Worm (Caenorhabditis elegans) whole organism, young adult: ENCODE data around the gene algn-1.

Experiments used
- B0019.2 ChIP-seq: fragments of 200-800 bp; sonication (Bioruptor generic); conservative IDR thresholded peaks from 2 replicates; pipeline ENCODE4 v1.3.6; 2022; ENCODE audit warnings: missing genetic modification reagents, missing genetic modification characterization, missing compliant biosample characterization
- F10E7.11 ChIP-seq: sonication (generic microtip); optimal IDR thresholded peaks from 2 replicates; lab custom pipeline; 2017; ENCODE audit warnings: mild to moderate bottlenecking, missing genetic modification characterization, moderate library complexity, missing compliant biosample characterization
- F39B2.1 ChIP-seq: fragments of 200-800 bp; sonication (Bioruptor generic); IDR thresholded peaks from 2 replicates; pipeline ENCODE4 v1.3.6; 2022; ENCODE audit warnings: missing genetic modification reagents, missing genetic modification characterization, missing compliant biosample characterization
- F49E8.2 ChIP-seq: sonication (generic microtip); optimal IDR thresholded peaks from 3 replicates; lab custom pipeline; 2017; ENCODE audit warnings: missing genetic modification characterization, mild to moderate bottlenecking, missing compliant biosample characterization, antibody characterized with exemption, moderate library complexity; ENCODE audit not compliant: insufficient read depth
- F57C9.4 ChIP-seq: sonication (generic microtip); optimal IDR thresholded peaks from 2 replicates; lab custom pipeline; 2017; ENCODE audit warnings: mild to moderate bottlenecking, missing genetic modification characterization, missing compliant biosample characterization
- K12H6.12 ChIP-seq: fragments of 200-800 bp; sonication (Bioruptor generic); optimal IDR thresholded peaks from 2 replicates; lab custom pipeline; 2018; ENCODE audit warnings: mild to moderate bottlenecking, missing genetic modification characterization, missing compliant biosample characterization
- Y79H2A.3 ChIP-seq: fragments of 200-800 bp; sonication (Bioruptor generic); conservative IDR thresholded peaks from 2 replicates; pipeline ENCODE4 v1.3.6; 2022; ENCODE audit warnings: missing genetic modification reagents, missing genetic modification characterization, missing compliant biosample characterization
- ama-1 ChIP-seq, 3 experiments: fragments of 150-350 bp in 1 of 3; sonication (generic microtip) in 2 of 3; optimal IDR thresholded peaks; 2 replicates each; lab custom pipeline; 2014 to 2018; ENCODE audit warnings: missing biosample characterization in 2 of 3, missing genetic modification characterization in 2 of 3, missing genetic modification reagents in 2 of 3
- bed-2 ChIP-seq: fragments of 200-800 bp; sonication (Bioruptor generic); IDR thresholded peaks from 2 replicates; pipeline ENCODE4 v1.3.6; 2022; ENCODE audit warnings: missing genetic modification reagents, missing genetic modification characterization, missing compliant biosample characterization
- cebp-1 ChIP-seq, 2 experiments: fragments of 200-800 bp in 1 of 2; sonication (Bioruptor generic) in 1 of 2; sonication (generic microtip) in 1 of 2; IDR thresholded peaks in 1 of 2; optimal IDR thresholded peaks in 1 of 2; 2 replicates each; pipeline versions ENCODE4 v1.3.6 to Lab custom; 2017 to 2022; ENCODE audit warnings: missing compliant biosample characterization in 2 of 2, missing genetic modification characterization in 2 of 2, mild to moderate bottlenecking in 1 of 2, missing genetic modification reagents in 1 of 2, moderate library complexity in 1 of 2
- cebp-2 ChIP-seq: fragments of 200-800 bp; sonication (Bioruptor generic); IDR thresholded peaks from 2 replicates; pipeline ENCODE4 v1.3.6; 2022; ENCODE audit warnings: missing genetic modification characterization, missing compliant biosample characterization
- ceh-27 ChIP-seq: fragments of 200-800 bp; sonication (Bioruptor generic); optimal IDR thresholded peaks from 2 replicates; lab custom pipeline; 2018; ENCODE audit warnings: mild to moderate bottlenecking, missing genetic modification characterization, moderate library complexity, missing compliant biosample characterization
- ceh-79 ChIP-seq: sonication (generic microtip); optimal IDR thresholded peaks from 2 replicates; lab custom pipeline; 2017; ENCODE audit warnings: mild to moderate bottlenecking, missing genetic modification characterization, missing compliant biosample characterization
- ceh-91 ChIP-seq: fragments of 200-800 bp; sonication (Bioruptor generic); IDR thresholded peaks from 2 replicates; pipeline ENCODE4 v1.3.6; 2022; ENCODE audit warnings: missing genetic modification reagents, missing genetic modification characterization, missing compliant biosample characterization
- die-1 ChIP-seq: sonication (generic microtip); optimal IDR thresholded peaks from 2 replicates; lab custom pipeline; 2016; ENCODE audit warnings: missing genotype, mild to moderate bottlenecking, missing genetic modification characterization, missing compliant biosample characterization
- dpff-1 ChIP-seq: sonication (generic microtip); optimal IDR thresholded peaks from 2 replicates; lab custom pipeline; 2017; ENCODE audit warnings: mild to moderate bottlenecking, missing genetic modification characterization, missing compliant biosample characterization
- him-1 ChIP-seq: sonication (generic microtip); optimal IDR thresholded peaks from 2 replicates; lab custom pipeline; 2016; ENCODE audit warnings: missing genotype, missing genetic modification reagents, missing genetic modification characterization, missing compliant biosample characterization
- hlh-26 ChIP-seq: fragments of 200-800 bp; sonication (Bioruptor generic); conservative IDR thresholded peaks from 2 replicates; pipeline ENCODE4 v1.3.6; 2022; ENCODE audit warnings: missing genetic modification reagents, missing genetic modification characterization, missing compliant biosample characterization
- hmg-1.2 ChIP-seq: fragments of 200-800 bp; sonication (Bioruptor generic); IDR thresholded peaks from 2 replicates; pipeline ENCODE4 v1.3.6; 2022; ENCODE audit warnings: missing genetic modification reagents, missing genetic modification characterization, missing compliant biosample characterization
- lag-1 ChIP-seq: fragments of 200-800 bp; sonication (Bioruptor generic); IDR thresholded peaks from 2 replicates; pipeline ENCODE4 v1.3.6; 2022; ENCODE audit warnings: missing genetic modification reagents, missing genetic modification characterization, missing compliant biosample characterization
- let-526 ChIP-seq: fragments of 200-800 bp; sonication (Bioruptor generic); IDR thresholded peaks from 2 replicates; pipeline ENCODE4 v1.3.6; 2022; ENCODE audit warnings: missing genetic modification reagents, missing genetic modification characterization, missing compliant biosample characterization
- let-607 ChIP-seq, 2 experiments: fragments of 200-800 bp in 1 of 2; sonication (Bioruptor generic) in 1 of 2; sonication (generic microtip) in 1 of 2; optimal IDR thresholded peaks; 2 replicates each; lab custom pipeline; 2016 to 2018; ENCODE audit warnings: mild to moderate bottlenecking in 2 of 2, missing compliant biosample characterization in 2 of 2, missing genetic modification characterization in 2 of 2, moderate library complexity in 2 of 2, missing genotype in 1 of 2
- lin-26 ChIP-seq: fragments of 200-800 bp; sonication (Bioruptor generic); IDR thresholded peaks from 2 replicates; pipeline ENCODE4 v1.3.6; 2022; ENCODE audit warnings: missing genetic modification reagents, missing genetic modification characterization, missing compliant biosample characterization
- lin-54 ChIP-seq: fragments of 200-800 bp; sonication (Bioruptor generic); optimal IDR thresholded peaks from 2 replicates; lab custom pipeline; 2018; ENCODE audit warnings: mild to moderate bottlenecking, missing genetic modification characterization, missing compliant biosample characterization
- lir-1 ChIP-seq: fragments of 200-800 bp; sonication (Bioruptor generic); conservative IDR thresholded peaks from 2 replicates; pipeline ENCODE4 v1.3.6; 2022; ENCODE audit warnings: missing genetic modification reagents, missing genetic modification characterization, missing compliant biosample characterization
- lsy-27 ChIP-seq: sonication (generic microtip); optimal IDR thresholded peaks from 2 replicates; lab custom pipeline; 2017; ENCODE audit warnings: missing genetic modification characterization, mild to moderate bottlenecking, missing compliant biosample characterization, antibody characterized with exemption, missing genotype, borderline replicate concordance; ENCODE audit not compliant: insufficient read depth
- madf-6 ChIP-seq: fragments of 200-800 bp; sonication (Bioruptor generic); IDR thresholded peaks from 2 replicates; pipeline ENCODE4 v1.3.6; 2022; ENCODE audit warnings: missing genetic modification reagents, missing genetic modification characterization, missing compliant biosample characterization
- mcd-1 ChIP-seq: fragments of 200-800 bp; sonication (Bioruptor generic); IDR thresholded peaks from 2 replicates; pipeline ENCODE4 v1.3.6; 2022; ENCODE audit warnings: missing genetic modification reagents, missing genetic modification characterization, missing compliant biosample characterization
- nfyb-1 ChIP-seq: fragments of 200-800 bp; sonication (Bioruptor generic); IDR thresholded peaks from 2 replicates; pipeline ENCODE4 v1.3.6; 2022; ENCODE audit warnings: missing genetic modification reagents, missing genetic modification characterization, missing compliant biosample characterization
- nhr-80 ChIP-seq: sonication (generic microtip); optimal IDR thresholded peaks from 2 replicates; lab custom pipeline; 2016; ENCODE audit warnings: missing genetic modification characterization, missing compliant biosample characterization
- pha-4 ChIP-seq: fragments of 150-350 bp; sonication (generic microtip); optimal IDR thresholded peaks from 2 replicates; lab custom pipeline; 2014; ENCODE audit warnings: missing biosample characterization, missing genetic modification reagents, missing genetic modification characterization
- rcor-1 ChIP-seq: fragments of 200-800 bp; sonication (Bioruptor generic); IDR thresholded peaks from 2 replicates; pipeline ENCODE4 v1.3.6; 2022; ENCODE audit warnings: missing genetic modification reagents, missing genetic modification characterization, missing compliant biosample characterization
- repo-1 ChIP-seq: sonication (generic microtip); optimal IDR thresholded peaks from 2 replicates; lab custom pipeline; 2017; ENCODE audit warnings: mild to moderate bottlenecking, missing genetic modification characterization, missing compliant biosample characterization
- rpc-1 ChIP-seq, 2 experiments: fragments of 150-350 bp in 1 of 2; sonication (generic microtip) in 1 of 2; optimal IDR thresholded peaks; 2 replicates each; lab custom pipeline; 2014 to 2018; ENCODE audit warnings: missing biosample characterization in 1 of 2, missing genetic modification characterization in 1 of 2, missing genetic modification reagents in 1 of 2, missing genotype in 1 of 2
- sea-2 ChIP-seq: fragments of 200-800 bp; sonication (Bioruptor generic); IDR thresholded peaks from 2 replicates; pipeline ENCODE4 v1.3.6; 2022; ENCODE audit warnings: missing genetic modification characterization, missing compliant biosample characterization
- snpc-4 ChIP-seq, 5 experiments: fragments of 150-350 bp in 1 of 5; sonication (generic microtip) in 4 of 5; optimal IDR thresholded peaks; 2 replicates each; lab custom pipeline; 2014 to 2018; ENCODE audit warnings: missing genetic modification characterization in 5 of 5, missing biosample characterization in 3 of 5, antibody characterized with exemption in 2 of 5, mild to moderate bottlenecking in 2 of 5, missing compliant biosample characterization in 2 of 5, missing genotype in 2 of 5, moderate library complexity in 2 of 5, missing genetic modification reagents in 1 of 5
- tbx-9 ChIP-seq: sonication (generic microtip); optimal IDR thresholded peaks from 2 replicates; lab custom pipeline; 2016; ENCODE audit warnings: borderline replicate concordance, missing genetic modification characterization, inconsistent platforms, missing compliant biosample characterization
- tlf-1 ChIP-seq: fragments of 200-800 bp; sonication (Bioruptor generic); optimal IDR thresholded peaks from 2 replicates; lab custom pipeline; 2018; ENCODE audit warnings: mild to moderate bottlenecking, missing genetic modification characterization, missing compliant biosample characterization
- unc-130 ChIP-seq: sonication (generic microtip); optimal IDR thresholded peaks from 2 replicates; lab custom pipeline; 2016; ENCODE audit warnings: missing genetic modification reagents, missing genetic modification characterization, missing compliant biosample characterization
- ztf-26 ChIP-seq: sonication (generic microtip); optimal IDR thresholded peaks from 2 replicates; lab custom pipeline; 2017; ENCODE audit warnings: missing genetic modification characterization, missing compliant biosample characterization
- ztf-28 ChIP-seq: fragments of 200-800 bp; sonication (Bioruptor generic); IDR thresholded peaks from 2 replicates; pipeline ENCODE4 v1.3.6; 2022; ENCODE audit warnings: missing genetic modification reagents, missing genetic modification characterization, missing compliant biosample characterization
- ztf-3 ChIP-seq: fragments of 200-800 bp; sonication (Bioruptor generic); optimal IDR thresholded peaks from 2 replicates; lab custom pipeline; 2018; ENCODE audit warnings: mild to moderate bottlenecking, missing genetic modification characterization, missing compliant biosample characterization
- ztf-6 ChIP-seq: fragments of 200-800 bp; sonication (Bioruptor generic); IDR thresholded peaks from 2 replicates; pipeline ENCODE4 v1.3.6; 2022; ENCODE audit warnings: missing genetic modification reagents, missing genetic modification characterization, missing compliant biosample characterization

The algn-1 gene

ce11 chrIII:6444335-6444734 is 15.6 kb upstream of the algn-1 start, which contains the start of gene C05D11.13 (continued):
- TF ChIP-seq snpc-4 (GFP tag; optimal IDR thresholded peaks at IDR 0.05; lab: Kevin White, UChicago) (no peak), snpc-4 (tag; optimal IDR thresholded peaks at IDR 0.05; lab: Kevin White, UChicago) (peak in 3 of 4 experiments; percentile 1 to 32 (median 20)), F39B2.1 (GFP tag; lab: Robert Waterston, UW) (no peak), ztf-26 (tag; lab: Kevin White, UChicago) (peak; percentile 37), madf-6 (GFP tag; lab: Robert Waterston, UW) (peak; percentile 30; the same call in 1 of the 2 replicates), die-1 (tag; lab: Kevin White, UChicago) (no peak), ama-1 (optimal IDR thresholded peaks at IDR 0.05; lab: Kevin White, UChicago) (no peak), ama-1 (GFP tag; optimal IDR thresholded peaks at IDR 0.05; lab: Kevin White, UChicago) (no peak), K12H6.12 (peak; percentile 17), lin-26 (0 out of 2 replicates have a peak, but pooled peaks have one; percentile 31)

- no peak for TF ChIP-seq let-607 (tag; optimal IDR thresholded peaks at IDR 0.05; lab: Kevin White, UChicago)
- TF ChIP-seq nfyb-1 (GFP tag; lab: Robert Waterston, UW) = no peak
- TF ChIP-seq mcd-1 (GFP tag; lab: Robert Waterston, UW) = no peak
- no peak for TF ChIP-seq lag-1 (GFP tag; lab: Robert Waterston, UW)
- TF ChIP-seq unc-130 (GFP tag; lab: Kevin White, UChicago) = no peak
- no peak for TF ChIP-seq bed-2 (GFP tag; lab: Robert Waterston, UW)
- TF ChIP-seq F57C9.4 = no peak
- TF ChIP-seq rpc-1 (optimal IDR thresholded peaks at IDR 0.05; lab: Kevin White, UChicago) = no peak
- TF ChIP-seq rpc-1 (tag; optimal IDR thresholded peaks at IDR 0.05; lab: Kevin White, UChicago) = no peak
- no peak for TF ChIP-seq him-1 (tag; lab: Kevin White, UChicago)
- TF ChIP-seq pha-4 (tag; lab: Kevin White, UChicago) = no peak
- TF ChIP-seq lsy-27 (tag; lab: Kevin White, UChicago) = no peak
- TF ChIP-seq dpff-1 (tag; lab: Kevin White, UChicago) = no peak
- no peak for TF ChIP-seq cebp-1 (GFP tag; IDR thresholded peaks at IDR 0.05; lab: Robert Waterston, UW)
- no peak for TF ChIP-seq cebp-1 (tag; optimal IDR thresholded peaks at IDR 0.05; lab: Kevin White, UChicago)
- no peak for TF ChIP-seq repo-1 (tag; lab: Kevin White, UChicago)
- TF ChIP-seq sea-2 (GFP tag; lab: Robert Waterston, UW) = no peak
- TF ChIP-seq hlh-26 = no peak
- TF ChIP-seq ceh-91 (GFP tag; lab: Robert Waterston, UW) = no peak
- no peak for TF ChIP-seq ceh-27 (GFP tag; lab: Kevin White, UChicago)
- no peak for TF ChIP-seq rcor-1
- TF ChIP-seq ztf-6 (GFP tag; lab: Robert Waterston, UW) = no peak
Measured at ce11 chrIII:6446807-6447206, 13.1 kb upstream of the algn-1 start, which contains the start of gene let-721. Gene let-721, minus strand, starts transcription at chrIII:6446907.

- TF ChIP-seq tlf-1 (GFP tag; lab: Kevin White, UChicago) (peak; percentile 52), let-607 (tag; optimal IDR thresholded peaks at IDR 0.05; lab: Kevin White, UChicago) (peak in 1 of 2 experiments; percentile 33), let-526 (GFP tag; lab: Robert Waterston, UW) (0 out of 2 replicates have a peak, but pooled peaks have one; percentile 44), hmg-1.2 (0 out of 2 replicates have a peak, but pooled peaks have one; percentile 17), ztf-28 (GFP tag; lab: Robert Waterston, UW) (no peak), F10E7.11 (tag; lab: Kevin White, UChicago) (no peak), ceh-79 (tag; lab: Kevin White, UChicago) (no peak), ztf-3 (GFP tag; lab: Kevin White, UChicago) (no peak), Y79H2A.3 (peak; percentile 9; the same call in 1 of the 2 replicates), B0019.2 (GFP tag; lab: Robert Waterston, UW) (no peak), mcd-1 (GFP tag; lab: Robert Waterston, UW) (peak; percentile 42), lir-1 (GFP tag; lab: Robert Waterston, UW) (no peak), lin-26 (no peak), nhr-80 (peak; percentile 40), cebp-2 (GFP tag; lab: Robert Waterston, UW) (no peak), tbx-9 (tag; lab: Kevin White, UChicago) (no peak), lin-54 (peak; percentile 13), cebp-1 (GFP tag; IDR thresholded peaks at IDR 0.05; lab: Robert Waterston, UW) (no peak), cebp-1 (tag; optimal IDR thresholded peaks at IDR 0.05; lab: Kevin White, UChicago) (peak; percentile 58), F49E8.2 (tag; lab: Kevin White, UChicago) (no peak), ceh-91 (GFP tag; lab: Robert Waterston, UW) (no peak)
Measured at ce11 chrIII:6447521-6447920, 12.4 kb upstream of the algn-1 start.
